Fruit fly (Drosophila melanogaster) whole organism, wandering third instar larva: ENCODE results near the gene CG4238.

ENCODE experiments used
- Hnf4 ChIP-seq: fragments of 200-800 bp; sonication (Bioruptor generic); optimal IDR thresholded peaks from 2 replicates; lab custom pipeline; 2016; ENCODE audit warnings: missing biosample characterization, mild to moderate bottlenecking, missing genetic modification characterization
- Myc ChIP-seq: fragments of >200 bp; optimal IDR thresholded peaks from 2 replicates; lab custom pipeline; 2017
- Vsx2 ChIP-seq: fragments of 200-300, 225-300 bp; sonication (Bioruptor generic); optimal IDR thresholded peaks from 2 replicates; lab custom pipeline; 2018; ENCODE audit warnings: missing biosample characterization, missing genetic modification characterization; ENCODE audit not compliant: partially characterized antibody
- br ChIP-seq: fragments of 200-800 bp; sonication (Bioruptor generic); optimal IDR thresholded peaks from 2 replicates; lab custom pipeline; 2016; ENCODE audit warnings: missing biosample characterization, missing genetic modification characterization
- jim ChIP-seq: fragments of 175-275, 200-325 bp; sonication (Bioruptor generic); optimal IDR thresholded peaks from 2 replicates; lab custom pipeline; 2016; ENCODE audit warnings: missing biosample characterization, mild to moderate bottlenecking, missing genetic modification characterization
- tai ChIP-seq: sonication (Bioruptor generic); optimal IDR thresholded peaks from 2 replicates; lab custom pipeline; 2016; ENCODE audit warnings: missing biosample characterization, missing genetic modification characterization

The CG4238 gene

dm6 chr2L:2079619-2080018 is 70.0 kb downstream of the CG4238 start, which contains the start of gene CG12674:
Gene CG12674, plus strand, starts transcription at chr2L:2079919.
- TF ChIP-seq Hnf4 (GFP tag; lab: Kevin White, UChicago) (no peak), Myc (no peak), br (GFP tag; lab: Kevin White, UChicago) (no peak), Vsx2 (no peak), jim (GFP tag; lab: Kevin White, UChicago) (no peak), tai (GFP tag; lab: Kevin White, UChicago) (no peak)
